Worm (Caenorhabditis elegans): ENCODE measurements around the gene C49C8.5.

- TF ChIP-seq him-1 (tag; optimal IDR thresholded peaks at IDR 0.05) (no peak), W03F9.2 (tag; optimal IDR thresholded peaks at IDR 0.05) (no peak)
Observed at ce11 chrIV:8600712-8601330, 52.6 kb downstream of the C49C8.5 start, which contains the start of gene Y59H11AR.4.

Data from whole organism, L4/young adult.